Worm (Caenorhabditis elegans): ENCODE results near the gene cest-9.2.

DNA sequence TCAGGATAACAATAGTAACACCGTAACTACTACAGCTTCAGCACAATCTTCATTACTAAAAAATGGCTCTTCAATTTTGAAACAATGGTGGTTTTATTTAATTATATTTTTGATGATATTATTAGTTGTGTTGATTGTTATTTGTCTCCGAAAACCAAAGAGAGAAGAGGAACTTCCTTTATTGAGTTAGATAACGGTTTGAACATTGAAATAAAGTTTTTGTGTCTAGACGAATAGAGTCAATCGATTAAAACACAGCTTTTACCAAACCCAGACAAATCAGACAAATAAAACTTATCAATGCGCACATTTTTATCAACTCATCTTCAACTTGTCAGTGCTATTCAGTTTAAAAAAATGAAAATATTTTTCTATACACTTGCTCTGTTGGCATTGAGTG lies 7.7 kb downstream of the cest-9.2 start, which contains the start of gene cest-7:
- TF ChIP-seq ztf-11 (tag; optimal IDR thresholded peaks at IDR 0.05) (no peak), ham-2 (GFP tag; optimal IDR thresholded peaks at IDR 0.05) (no peak), mab-5 (tag; optimal IDR thresholded peaks at IDR 0.05) (no peak), lin-13 (tag; optimal IDR thresholded peaks at IDR 0.05) (no peak), hlh-1 (tag; optimal IDR thresholded peaks at IDR 0.05) (no peak), nhr-28 (tag; optimal IDR thresholded peaks at IDR 0.05) (no peak), nhr-12 (tag; optimal IDR thresholded peaks at IDR 0.05) (no peak), unc-39 (tag; optimal IDR thresholded peaks at IDR 0.05) (no peak)
